Worm (Caenorhabditis elegans): ENCODE data around the gene F21D5.5.

F21D5.5 gene

DNA sequence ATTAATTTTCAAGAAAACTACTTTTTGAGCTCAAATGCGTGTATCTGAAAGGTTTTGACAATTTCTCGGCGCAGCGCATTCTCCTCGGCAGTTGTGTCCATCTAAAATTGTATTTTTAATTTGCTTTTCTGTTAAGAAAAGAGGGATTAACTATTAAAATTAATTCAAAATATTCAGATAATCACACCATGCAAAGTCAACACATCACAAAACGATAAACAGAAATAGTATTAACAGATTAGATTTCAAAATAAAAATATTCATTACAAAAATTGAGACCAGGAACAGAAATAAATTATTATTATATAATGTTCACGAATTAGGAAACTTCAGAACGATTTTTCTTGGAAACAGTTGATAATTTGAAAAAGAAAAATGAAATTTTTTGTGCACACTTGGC lies 52.7 kb downstream of the F21D5.5 start, which contains the start of gene pole-2:
pole-2 (minus strand) TSS at position 101 of the 400 bp plus-strand sequence.
- TF ChIP-seq sptf-2 (GFP tag; optimal IDR thresholded peaks at IDR 0.05): no peak
- no peak for TF ChIP-seq somi-1 (GFP tag; optimal IDR thresholded peaks at IDR 0.05)
- no peak for TF ChIP-seq snpc-4 (GFP tag; optimal IDR thresholded peaks at IDR 0.05)
- peak in 1 of 4 experiments; percentile 14 for TF ChIP-seq snpc-4 (tag; optimal IDR thresholded peaks at IDR 0.05)
- peak; percentile 16; the same call in 1 of the 2 replicates for TF ChIP-seq hsf-1 (GFP tag; IDR thresholded peaks at IDR 0.05)
- TF ChIP-seq efl-1 (GFP tag; optimal IDR thresholded peaks at IDR 0.05): no peak
- 0 out of 2 replicates have a peak, but pooled peaks have one; percentile 40 for TF ChIP-seq Y53G8AR.9 (GFP tag; conservative IDR thresholded peaks at IDR 0.05)
- no peak for TF ChIP-seq nhr-179 (tag; optimal IDR thresholded peaks at IDR 0.05)
- no peak for TF ChIP-seq atf-7 (tag; optimal IDR thresholded peaks at IDR 0.05)
- TF ChIP-seq ama-1 (optimal IDR thresholded peaks at IDR 0.05): no peak
- TF ChIP-seq ama-1 (GFP tag; optimal IDR thresholded peaks at IDR 0.05): peak in 1 of 2 experiments; percentile 60
- peak; percentile 3 for TF ChIP-seq F49E8.2 (tag; optimal IDR thresholded peaks at IDR 0.05; ENCODE audit: insufficient read depth)

Measured in whole organism, young adult.